Fruit fly (Drosophila melanogaster) whole organism, prepupa: ENCODE data around the gene lectin-24A.

Experiments
- CG10631 ChIP-seq: fragments of 200-800 bp; sonication (Bioruptor generic); optimal IDR thresholded peaks from 2 replicates; lab custom pipeline; 2016; ENCODE audit warnings: missing biosample characterization, missing genetic modification characterization
- CG11762 ChIP-seq: fragments of 200-800 bp; sonication (Bioruptor generic); optimal IDR thresholded peaks from 3 replicates; lab custom pipeline; 2016; ENCODE audit warnings: missing biosample characterization, missing genetic modification characterization; ENCODE audit not compliant: insufficient read depth
- CG15336 ChIP-seq: fragments of 200-800 bp; sonication (Bioruptor generic); IDR thresholded peaks from 2 replicates; pipeline ENCODE4 v1.3.6; 2022; ENCODE audit warnings: missing biosample characterization, missing genetic modification characterization
- CG3032 ChIP-seq: fragments of 200-800 bp; optimal IDR thresholded peaks from 2 replicates; lab custom pipeline; 2019; ENCODE audit warnings: missing biosample characterization, mild to moderate bottlenecking, missing genetic modification characterization, moderate library complexity
- CG32006 ChIP-seq: fragments of 200-800 bp; sonication (Bioruptor generic); optimal IDR thresholded peaks from 3 replicates; lab custom pipeline; 2017; ENCODE audit warnings: missing biosample characterization, mild to moderate bottlenecking, missing genetic modification characterization
- CG34406 ChIP-seq: fragments of 200-800 bp; sonication (Bioruptor generic); optimal IDR thresholded peaks from 3 replicates; lab custom pipeline; 2016; ENCODE audit warnings: missing biosample characterization, missing genetic modification characterization
- CG4318 ChIP-seq: fragments of 200-800 bp; sonication (Bioruptor generic); optimal IDR thresholded peaks from 3 replicates; lab custom pipeline; 2017; ENCODE audit warnings: missing biosample characterization, mild to moderate bottlenecking, missing genetic modification characterization
- CG6163 ChIP-seq: fragments of 200-800 bp; sonication (Bioruptor generic); IDR thresholded peaks from 3 replicates; pipeline ENCODE4 v1.3.6; 2022; ENCODE audit warnings: missing biosample characterization, missing genetic modification characterization
- CG6276 ChIP-seq: fragments of 200-800 bp; sonication (Bioruptor generic); optimal IDR thresholded peaks from 2 replicates; lab custom pipeline; 2017; ENCODE audit warnings: missing biosample characterization, mild to moderate bottlenecking, missing genetic modification characterization
- CG6792 ChIP-seq: fragments of 200-800 bp; sonication (Bioruptor generic); optimal IDR thresholded peaks from 3 replicates; lab custom pipeline; 2016; ENCODE audit warnings: missing biosample characterization, missing genetic modification characterization
- CG6808 ChIP-seq: fragments of 200-800 bp; sonication (Bioruptor generic); optimal IDR thresholded peaks from 3 replicates; lab custom pipeline; 2017; ENCODE audit warnings: missing biosample characterization, missing genetic modification characterization, mild to moderate bottlenecking, moderate library complexity, missing genetic modification reagents
- CG8119 ChIP-seq: fragments of 200-800 bp; sonication (Bioruptor generic); IDR thresholded peaks from 3 replicates; pipeline ENCODE4 v1.3.6; 2022; ENCODE audit warnings: missing biosample characterization, missing genetic modification characterization
- CG8319 ChIP-seq: fragments of 200-800 bp; sonication (Bioruptor generic); optimal IDR thresholded peaks from 3 replicates; lab custom pipeline; 2016; ENCODE audit warnings: missing biosample characterization, missing genetic modification characterization
- CG8632 ChIP-seq: fragments of 200-800 bp; sonication (Bioruptor generic); optimal IDR thresholded peaks from 3 replicates; lab custom pipeline; 2016; ENCODE audit warnings: missing biosample characterization, missing genetic modification characterization
- Eip78C ChIP-seq: fragments of 200-800 bp; sonication (Bioruptor generic); peaks from one replicate; lab custom pipeline; 2016; ENCODE audit warnings: missing biosample characterization, missing genetic modification characterization
- Ets21C ChIP-seq: fragments of 200-800 bp; sonication (Bioruptor generic); optimal IDR thresholded peaks from 3 replicates; lab custom pipeline; 2016; ENCODE audit warnings: missing biosample characterization, missing genetic modification characterization
- Ets96B ChIP-seq: fragments of 200-800 bp; optimal IDR thresholded peaks from 2 replicates; lab custom pipeline; 2019; ENCODE audit warnings: missing biosample characterization, mild to moderate bottlenecking, missing genetic modification characterization, moderate library complexity
- Hr38 ChIP-seq: sonication (Bioruptor generic); optimal IDR thresholded peaks from 2 replicates; lab custom pipeline; 2016; ENCODE audit warnings: missing biosample characterization, missing genetic modification characterization
- Hr39 ChIP-seq: fragments of 200-800 bp; sonication (Bioruptor generic); optimal IDR thresholded peaks from 2 replicates; lab custom pipeline; 2016; ENCODE audit warnings: missing biosample characterization, missing genetic modification characterization
- Hr4 ChIP-seq: fragments of 200-800 bp; sonication (Bioruptor generic); optimal IDR thresholded peaks from 3 replicates; lab custom pipeline; 2016; ENCODE audit warnings: missing biosample characterization, missing genetic modification characterization
- Met ChIP-seq: fragments of 200-800 bp; sonication (Bioruptor generic); optimal IDR thresholded peaks from 3 replicates; lab custom pipeline; 2016; ENCODE audit warnings: missing biosample characterization, missing genetic modification characterization
- OdsH ChIP-seq: fragments of 200-800 bp; sonication (Bioruptor generic); optimal IDR thresholded peaks from 3 replicates; lab custom pipeline; 2016; ENCODE audit warnings: missing biosample characterization, missing genetic modification characterization
- Smox ChIP-seq: fragments of 200-800 bp; sonication (Bioruptor generic); optimal IDR thresholded peaks from 3 replicates; lab custom pipeline; 2016; ENCODE audit warnings: missing biosample characterization, missing genetic modification characterization
- Sox102F ChIP-seq: fragments of 200-800 bp; sonication (Bioruptor generic); optimal IDR thresholded peaks from 2 replicates; lab custom pipeline; 2016; ENCODE audit warnings: missing biosample characterization, mild to moderate bottlenecking, missing genetic modification characterization
- Sox14 ChIP-seq: fragments of 200-800 bp; sonication (Bioruptor generic); optimal IDR thresholded peaks from 3 replicates; lab custom pipeline; 2016; ENCODE audit warnings: missing biosample characterization, missing genetic modification characterization
- Sox15 ChIP-seq: fragments of 200-800 bp; sonication (Bioruptor generic); optimal IDR thresholded peaks from 3 replicates; lab custom pipeline; 2016; ENCODE audit warnings: missing biosample characterization, missing genetic modification characterization
- achi ChIP-seq: fragments of 200-800 bp; sonication (Bioruptor generic); optimal IDR thresholded peaks from 3 replicates; lab custom pipeline; 2016; ENCODE audit warnings: missing biosample characterization, missing genetic modification characterization
- cyc ChIP-seq: fragments of 200-800 bp; sonication (Bioruptor generic); optimal IDR thresholded peaks from 3 replicates; lab custom pipeline; 2016; ENCODE audit warnings: missing biosample characterization, missing genetic modification characterization
- dac ChIP-seq: fragments of 200-800 bp; sonication (Bioruptor generic); optimal IDR thresholded peaks from 2 replicates; lab custom pipeline; 2017; ENCODE audit warnings: missing biosample characterization, mild to moderate bottlenecking, missing genetic modification characterization
- eg ChIP-seq: fragments of 200-800 bp; sonication (Bioruptor generic); IDR thresholded peaks from 3 replicates; pipeline ENCODE4 v1.3.6; 2022; ENCODE audit warnings: missing biosample characterization, missing genetic modification characterization
- net ChIP-seq: fragments of 200-800 bp; sonication (Bioruptor generic); optimal IDR thresholded peaks from 3 replicates; lab custom pipeline; 2016; ENCODE audit warnings: missing biosample characterization, missing genetic modification characterization
- pdm3 ChIP-seq: fragments of 200-800 bp; sonication (Bioruptor generic); optimal IDR thresholded peaks from 3 replicates; lab custom pipeline; 2016; ENCODE audit warnings: missing biosample characterization, missing genetic modification characterization
- salr ChIP-seq, 2 experiments: fragments of 200-800 bp; sonication (Bioruptor generic); optimal IDR thresholded peaks; 3 replicates each; lab custom pipeline; 2016 to 2018; ENCODE audit warnings: missing biosample characterization in 2 of 2, missing genetic modification characterization in 2 of 2, mild to moderate bottlenecking in 1 of 2
- spab ChIP-seq: fragments of 200-800 bp; sonication (Bioruptor generic); optimal IDR thresholded peaks from 2 replicates; lab custom pipeline; 2017; ENCODE audit warnings: missing biosample characterization, mild to moderate bottlenecking, missing genetic modification characterization, missing genetic modification reagents
- svp ChIP-seq: fragments of 200-800 bp; sonication (Bioruptor generic); peaks from one replicate; lab custom pipeline; 2016; ENCODE audit warnings: missing biosample characterization, missing genetic modification characterization

Gene lectin-24A

DNA sequence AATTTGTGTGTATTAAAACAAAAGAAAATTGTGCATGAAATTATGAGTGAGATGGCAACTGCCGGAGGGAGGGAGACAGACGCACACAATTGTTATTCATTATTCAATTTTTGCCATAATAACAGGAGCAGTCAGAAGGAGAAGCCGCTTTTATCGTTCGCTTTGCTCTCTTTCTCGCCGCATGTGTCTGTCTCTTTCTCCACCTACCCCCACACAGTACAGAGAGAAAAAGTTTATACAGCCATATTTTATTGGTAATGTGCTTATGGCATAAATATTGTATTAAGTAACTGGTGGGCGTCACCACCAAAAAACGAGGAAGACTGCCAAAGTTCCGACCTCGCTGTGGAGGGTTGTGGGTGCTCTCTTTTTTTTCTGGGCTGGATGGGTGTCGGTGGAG lies 35.1 kb downstream of the lectin-24A start:
- TF ChIP-seq eg (GFP tag; lab: Robert Waterston, UW) = no peak
- no peak for TF ChIP-seq Ets21C (GFP tag; lab: Kevin White, UChicago)

DNA sequence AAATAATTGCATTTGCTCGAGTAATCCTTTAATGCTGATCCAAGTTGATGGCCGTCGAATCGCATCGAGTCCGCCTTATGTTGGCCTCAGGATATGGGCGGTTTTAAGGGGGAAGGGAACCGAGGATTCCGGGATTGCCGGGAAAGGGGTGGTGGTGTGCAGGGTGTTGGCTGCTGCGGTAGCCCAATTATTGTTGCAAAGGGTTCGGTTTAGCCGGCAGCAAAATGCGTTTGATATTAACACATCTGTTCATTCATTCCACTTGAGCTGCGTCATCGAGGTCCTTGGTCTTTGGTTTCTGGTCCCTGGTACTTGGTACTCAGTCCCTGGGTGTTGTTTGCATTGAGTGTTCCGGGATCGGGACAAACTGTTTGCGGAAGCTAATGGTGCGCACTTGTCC lies 36.2 kb downstream of the lectin-24A start:
- TF ChIP-seq CG4318 = no peak
- TF ChIP-seq CG34406 = no peak
- no peak for TF ChIP-seq Sox102F (GFP tag; lab: Kevin White, UChicago)
- no peak for TF ChIP-seq CG6808 (GFP tag; lab: Kevin White, UChicago)
- no peak for TF ChIP-seq cyc (GFP tag; lab: Kevin White, UChicago)
- no peak for TF ChIP-seq CG6276
- TF ChIP-seq CG8319 (GFP tag; lab: Kevin White, UChicago) = no peak
- no peak for TF ChIP-seq Sox14 (GFP tag; lab: Kevin White, UChicago)
- TF ChIP-seq dac (GFP tag; lab: Kevin White, UChicago) = no peak
- TF ChIP-seq achi = no peak
- TF ChIP-seq pdm3 (GFP tag; lab: Kevin White, UChicago) = no peak
- no peak for TF ChIP-seq CG3032

DNA sequence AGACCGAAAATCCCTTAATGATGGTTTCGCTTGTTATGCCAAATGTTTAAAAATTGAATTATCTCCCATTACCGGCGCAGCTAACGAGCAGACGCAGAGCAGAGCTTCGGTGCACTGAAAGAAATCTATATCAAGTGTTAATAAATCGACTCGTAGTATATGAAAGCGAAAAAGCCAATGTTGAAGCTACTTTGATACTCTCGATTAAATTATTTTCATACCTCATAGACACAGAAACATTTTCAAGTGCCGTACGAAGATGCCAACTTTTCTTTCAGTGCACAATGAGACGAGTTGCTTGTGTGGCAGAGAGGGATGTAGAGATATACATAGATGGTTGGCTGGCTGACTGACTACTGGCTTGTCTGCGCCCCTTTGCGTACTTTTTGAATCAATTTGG lies 41.8 kb downstream of the lectin-24A start:
- no peak for TF ChIP-seq spab (GFP tag; lab: Kevin White, UChicago)
- TF ChIP-seq svp (GFP tag; lab: Kevin White, UChicago) = peak; percentile 29

DNA sequence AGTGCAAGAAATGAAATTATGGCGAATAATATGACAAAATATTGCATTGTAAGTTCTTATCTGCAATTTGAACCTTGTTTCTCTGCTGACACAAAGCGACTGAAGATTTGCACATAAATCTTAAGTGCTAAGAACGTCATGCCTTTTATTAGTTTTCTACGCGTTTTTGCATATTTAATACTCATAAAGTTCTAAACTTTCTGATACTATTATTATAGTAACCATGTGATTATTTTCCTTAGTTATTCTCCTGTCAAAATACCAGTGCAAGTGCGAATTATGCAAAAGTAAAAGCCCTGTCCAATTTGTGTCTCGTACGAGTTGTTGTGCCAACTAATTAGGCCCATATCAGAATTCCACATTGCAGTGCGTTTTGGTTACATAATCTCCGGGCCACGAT lies 47.1 kb downstream of the lectin-24A start, which contains the start of gene Sfp24Bc:
Sfp24Bc (minus strand) TSS at position 101 of the 400 bp plus-strand sequence.
- TF ChIP-seq svp (GFP tag; lab: Kevin White, UChicago) (peak; percentile 40), CG15336 (GFP tag; lab: Robert Waterston, UW) (no peak)
- TF ChIP-seq, all 60 proteins: peak for 1

DNA sequence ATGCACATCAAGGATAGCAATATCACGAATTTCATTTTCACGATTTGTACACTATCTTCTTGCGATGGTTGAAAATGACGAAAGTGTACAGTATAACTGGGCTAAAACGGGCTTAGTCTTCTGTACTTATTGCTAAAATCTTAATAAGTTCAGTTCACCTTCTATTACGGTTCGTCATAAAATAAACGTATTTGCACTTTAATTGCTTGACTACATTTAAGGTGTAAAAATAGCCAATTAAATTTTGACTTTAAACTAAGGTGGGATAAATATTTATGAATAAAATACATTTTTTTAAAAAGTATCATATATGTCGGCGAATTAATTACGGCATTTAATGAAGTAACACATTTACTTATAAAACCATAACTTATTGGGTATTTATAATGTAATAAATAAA lies 47.9 kb downstream of the lectin-24A start, which contains the start of gene Sfp24Bb:
Sfp24Bb (minus strand) TSS at position 101 of the 400 bp plus-strand sequence.
- TF ChIP-seq CG8119 (GFP tag; lab: Robert Waterston, UW) = no peak

DNA sequence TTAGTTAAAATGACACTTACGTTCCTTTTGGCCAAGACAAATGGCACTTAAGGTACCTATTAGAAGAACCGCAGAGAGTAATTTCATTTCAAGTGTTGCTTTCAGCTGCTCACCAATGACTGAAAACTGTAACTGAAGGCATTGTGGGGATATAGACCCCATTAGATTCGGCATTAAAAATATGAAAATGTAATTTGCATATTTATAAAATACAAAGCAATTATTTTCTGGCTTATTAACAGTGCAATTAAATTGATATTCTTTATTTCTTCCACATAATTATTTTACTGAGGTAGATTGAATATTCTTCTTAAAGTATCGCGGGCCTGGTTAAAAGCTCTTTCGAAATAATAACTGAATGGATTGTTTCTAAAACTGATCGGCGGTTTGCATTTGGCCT lies 48.5 kb downstream of the lectin-24A start, which contains the start of gene Sfp24Bd:
Sfp24Bd (minus strand) TSS at position 101 of the 400 bp plus-strand sequence.
- TF ChIP-seq net (GFP tag; lab: Kevin White, UChicago) = no peak
- no peak for TF ChIP-seq Sox15 (GFP tag; lab: Kevin White, UChicago)
- no peak for TF ChIP-seq Sox14 (GFP tag; lab: Kevin White, UChicago)
- TF ChIP-seq Ets96B (tag; lab: Kevin White, UChicago) = no peak
- no peak for TF ChIP-seq cyc (GFP tag; lab: Kevin White, UChicago)
- no peak for TF ChIP-seq CG10631 (GFP tag; lab: Kevin White, UChicago)
- TF ChIP-seq CG8119 (GFP tag; lab: Robert Waterston, UW) = no peak
- TF ChIP-seq, all 60 proteins: peak for 0

DNA sequence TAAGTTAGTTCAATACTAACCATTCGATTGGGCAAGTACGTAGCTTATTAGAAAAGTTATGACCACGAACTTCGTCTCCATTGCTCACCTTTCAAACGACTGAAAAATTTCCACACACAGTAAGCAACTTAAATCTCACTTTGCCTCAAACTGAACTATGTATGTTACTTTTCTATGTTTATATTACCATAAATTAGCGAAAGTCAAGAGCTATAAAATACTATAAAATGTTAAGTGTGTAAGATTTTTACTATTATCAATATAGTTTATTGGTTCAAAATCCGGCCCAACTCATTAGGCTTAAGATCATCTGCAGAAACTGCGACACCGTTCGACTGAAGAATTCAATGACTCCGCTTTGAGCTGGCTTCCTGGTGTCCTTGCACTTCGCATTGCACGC lies 49.1 kb downstream of the lectin-24A start, which contains the start of gene Sfp24Ba:
Sfp24Ba (minus strand) TSS at position 101 of the 400 bp plus-strand sequence.
- TF ChIP-seq CG10631 (GFP tag; lab: Kevin White, UChicago) (no peak), Eip78C (GFP tag; lab: Kevin White, UChicago) (no peak), Hr4 (GFP tag; lab: Kevin White, UChicago) (no peak), CG6163 (no peak), CG6792 (no peak), Met (no peak), Sox15 (GFP tag; lab: Kevin White, UChicago) (no peak), Ets96B (tag; lab: Kevin White, UChicago) (no peak), CG32006 (GFP tag; lab: Kevin White, UChicago) (no peak), Smox (GFP tag; lab: Kevin White, UChicago) (no peak), salr (GFP tag; optimal IDR thresholded peaks at IDR 0.05; lab: Kevin White, UChicago) (no peak), CG8632 (GFP tag; lab: Kevin White, UChicago) (no peak), Hr38 (GFP tag; lab: Kevin White, UChicago) (no peak), OdsH (GFP tag; lab: Kevin White, UChicago) (no peak), CG4318 (no peak), CG11762 (GFP tag; lab: Kevin White, UChicago) (no peak), Hr39 (no peak), dac (GFP tag; lab: Kevin White, UChicago) (no peak), Sox14 (GFP tag; lab: Kevin White, UChicago) (no peak), spab (GFP tag; lab: Kevin White, UChicago) (no peak)
